Fruit fly (Drosophila melanogaster): Measurements from ENCODE around the gene CCT3.

DNA sequence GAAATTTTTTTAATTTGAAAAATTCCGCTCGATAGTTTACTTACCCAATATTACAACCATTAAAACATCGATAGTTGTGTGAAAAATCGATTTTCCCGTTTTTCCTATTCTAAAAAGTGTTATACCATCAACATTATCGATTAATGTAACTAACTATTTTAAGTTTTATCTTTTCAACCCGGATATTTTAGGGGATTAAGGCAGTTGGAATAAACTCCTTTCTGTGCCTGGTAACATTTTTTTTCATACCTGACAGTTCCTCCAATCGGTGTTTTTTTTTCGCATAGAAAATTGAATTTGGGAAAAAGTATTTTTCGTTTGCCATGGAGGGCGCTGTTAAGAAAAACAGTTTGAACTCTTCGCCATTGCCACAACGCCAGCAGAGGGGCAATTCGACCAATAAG, 7.4 kb upstream of the CCT3 start, which contains the start of gene nonA-l:
- TF ChIP-seq psq (optimal IDR thresholded peaks at IDR 0.05) (no peak), CG8478 (optimal IDR thresholded peaks at IDR 0.05) (no peak), EcR (GFP tag; optimal IDR thresholded peaks at IDR 0.05) (no peak)

All from whole organism.